Worm (Caenorhabditis elegans): ENCODE data around the gene C44F1.1.

Gene C44F1.1

DNA sequence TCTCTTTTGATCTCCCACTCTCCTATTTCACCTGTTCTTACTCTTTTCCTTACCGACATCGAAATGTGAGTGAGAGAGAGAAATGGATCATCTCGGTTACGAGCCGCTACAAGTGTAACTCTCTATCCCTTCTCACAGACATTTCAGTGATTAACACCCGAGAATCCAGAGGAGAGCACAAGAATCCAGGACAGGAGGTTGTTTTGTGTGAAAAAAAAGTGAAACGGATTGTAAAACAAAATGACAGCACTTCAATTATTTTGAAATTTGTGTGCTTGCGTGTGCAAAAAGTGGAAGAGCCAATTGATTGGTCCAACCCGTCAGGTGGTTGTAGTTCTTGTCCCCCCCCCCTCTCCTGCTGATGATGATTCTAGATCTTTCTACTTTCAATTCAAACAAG, 17.5 kb upstream of the C44F1.1 start (continued):
- TF ChIP-seq dpl-1 (GFP tag; optimal IDR thresholded peaks at IDR 0.05) (no peak), fkh-8 (tag; optimal IDR thresholded peaks at IDR 0.05) (no peak), mep-1 (tag; optimal IDR thresholded peaks at IDR 0.05) (peak; percentile 20), ceh-8 (GFP tag; optimal IDR thresholded peaks at IDR 0.05) (no peak), snpc-4 (tag; optimal IDR thresholded peaks at IDR 0.05) (no peak), isw-1 (GFP tag; IDR thresholded peaks at IDR 0.05) (no peak), lin-14 (GFP tag; optimal IDR thresholded peaks at IDR 0.05) (peak; percentile 73), tlp-1 (tag; optimal IDR thresholded peaks at IDR 0.05) (no peak), C16A3.4 (tag; optimal IDR thresholded peaks at IDR 0.05) (peak; percentile 14), sup-37 (GFP tag; optimal IDR thresholded peaks at IDR 0.05) (no peak), ceh-88 (GFP tag; IDR thresholded peaks at IDR 0.05) (no peak), unc-30 (tag; optimal IDR thresholded peaks at IDR 0.05) (no peak), efl-1 (optimal IDR thresholded peaks at IDR 0.05) (peak in 1 of 2 experiments; percentile 21), efl-1 (GFP tag; optimal IDR thresholded peaks at IDR 0.05 in 1 of 2) (no peak), unc-86 (tag; optimal IDR thresholded peaks at IDR 0.05) (no peak), skn-1 (tag; optimal IDR thresholded peaks at IDR 0.05) (no peak), efl-3 (GFP tag; optimal IDR thresholded peaks at IDR 0.05) (no peak), rnt-1 (tag; optimal IDR thresholded peaks at IDR 0.05) (peak; percentile 75), nhr-19 (GFP tag; conservative IDR thresholded peaks at IDR 0.05) (peak; percentile 53), ama-1 (optimal IDR thresholded peaks at IDR 0.05) (no peak), nhr-28 (tag; optimal IDR thresholded peaks at IDR 0.05) (no peak), unc-62 (GFP tag; optimal IDR thresholded peaks at IDR 0.05) (no peak), lin-35 (GFP tag; optimal IDR thresholded peaks at IDR 0.05) (no peak), nhr-84 (tag; optimal IDR thresholded peaks at IDR 0.05) (no peak), nhr-90 (tag; optimal IDR thresholded peaks at IDR 0.05; ENCODE audit: poor library complexity) (no peak), vab-15 (tag; optimal IDR thresholded peaks at IDR 0.05) (peak; percentile 31), hlh-17 (GFP tag; optimal IDR thresholded peaks at IDR 0.05; ENCODE audit: borderline replicate concordance) (no peak), aly-2 (tag; optimal IDR thresholded peaks at IDR 0.05) (no peak), swsn-7 (tag; optimal IDR thresholded peaks at IDR 0.05) (no peak), mdl-1 (tag; optimal IDR thresholded peaks at IDR 0.05) (no peak), sptf-1 (tag; optimal IDR thresholded peaks at IDR 0.05) (no peak), mef-2 (tag; optimal IDR thresholded peaks at IDR 0.05) (no peak), elt-2 (tag; optimal IDR thresholded peaks at IDR 0.05) (no peak), fos-1 (tag; optimal IDR thresholded peaks at IDR 0.05) (no peak), mab-9 (GFP tag; IDR thresholded peaks at IDR 0.05) (no peak), blmp-1 (tag; optimal IDR thresholded peaks at IDR 0.05) (no peak), nhr-76 (tag; optimal IDR thresholded peaks at IDR 0.05) (no peak), ceh-63 (GFP tag; optimal IDR thresholded peaks at IDR 0.05) (no peak), C34B4.2 (tag; optimal IDR thresholded peaks at IDR 0.05) (no peak), irx-1 (tag; optimal IDR thresholded peaks at IDR 0.05) (no peak), nhr-71 (tag; optimal IDR thresholded peaks at IDR 0.05) (peak; percentile 76), nhr-20 (tag; optimal IDR thresholded peaks at IDR 0.05) (peak; percentile 43), nhr-11 (tag; optimal IDR thresholded peaks at IDR 0.05) (peak; percentile 8), C04F5.9 (tag; optimal IDR thresholded peaks at IDR 0.05) (no peak), ceh-90 (tag; optimal IDR thresholded peaks at IDR 0.05) (no peak), dsc-1 (tag; optimal IDR thresholded peaks at IDR 0.05) (no peak), lir-3 (tag; optimal IDR thresholded peaks at IDR 0.05; ENCODE audit: poor library complexity) (no peak), lin-15B (tag; optimal IDR thresholded peaks at IDR 0.05) (no peak), zip-4 (GFP tag; optimal IDR thresholded peaks at IDR 0.05) (no peak), pag-3 (tag; optimal IDR thresholded peaks at IDR 0.05; ENCODE audit: borderline replicate concordance, insufficient read depth) (no peak), nhr-237 (tag; optimal IDR thresholded peaks at IDR 0.05) (no peak), alr-1 (tag; optimal IDR thresholded peaks at IDR 0.05; ENCODE audit: borderline replicate concordance) (no peak), nhr-85 (tag) (no peak), egl-13 (tag; optimal IDR thresholded peaks at IDR 0.05) (no peak)

Data from whole organism, L1 larva.